Worm (Caenorhabditis elegans): Measurements from ENCODE around the gene ceh-60.

- TF ChIP-seq him-1 (tag; optimal IDR thresholded peaks at IDR 0.05) (no peak), zfh-2 (GFP tag; conservative IDR thresholded peaks at IDR 0.05) (no peak)
Observed at ce11 chrX:6530591-6530990, 645 bp upstream of the ceh-60 start.
